ENCODE assay signal across 1 fruit fly cellular context in genomic region chr3R:25462642-25463317, dm6.
TF ChIP-seq lines count a peak whose summit lies in the region.

No protein-coding gene starts in this region.

TF ChIP-seq in whole organism, embryonic, 481 proteins besides CTCF, POLR2A, EP300 and RAD21 (continued from another document and continues in another):
- TF ChIP-seq CG9215 (GFP tag; IDR thresholded peaks at IDR 0.05; lab: Robert Waterston, UW), result no peak
- TF ChIP-seq CG32772 (GFP tag; IDR thresholded peaks at IDR 0.05; lab: Robert Waterston, UW), result peak; percentile 53; the same call in 1 of the 2 replicates
- TF ChIP-seq lilli (GFP tag; optimal IDR thresholded peaks at IDR 0.05; lab: Kevin White, UChicago), result peak; percentile 1
- TF ChIP-seq Optix (GFP tag; IDR thresholded peaks at IDR 0.05; lab: Robert Waterston, UW), result no peak
- peak; percentile 75 for TF ChIP-seq grn (GFP tag; optimal IDR thresholded peaks at IDR 0.05; lab: Kevin White, UChicago)
- TF ChIP-seq Awh (GFP tag; IDR thresholded peaks at IDR 0.05; lab: Robert Waterston, UW), result peak; percentile 55; the same call in 1 of the 2 replicates
- TF ChIP-seq her (GFP tag; optimal IDR thresholded peaks at IDR 0.05; lab: Kevin White, UChicago), result no peak
- no peak for TF ChIP-seq CG7745 (tag; optimal IDR thresholded peaks at IDR 0.05; lab: Kevin White, UChicago)
- no peak for TF ChIP-seq exex (tag; optimal IDR thresholded peaks at IDR 0.05; lab: Kevin White, UChicago)
- no peak; the same call in 1 of the 2 replicates for TF ChIP-seq CG43689 (GFP tag; IDR thresholded peaks at IDR 0.05; lab: Robert Waterston, UW)
- no peak for TF ChIP-seq CG42726 (GFP tag; IDR thresholded peaks at IDR 0.05; lab: Robert Waterston, UW; ENCODE audit: partially characterized antibody)
- no peak for TF ChIP-seq CG1603 (tag; optimal IDR thresholded peaks at IDR 0.05; lab: Kevin White, UChicago)
- TF ChIP-seq nerfin-2 (GFP tag; IDR thresholded peaks at IDR 0.05; lab: Robert Waterston, UW; ENCODE audit: partially characterized antibody), result no peak
- no peak for TF ChIP-seq Dfd (GFP tag; optimal IDR thresholded peaks at IDR 0.05; lab: Kevin White, UChicago)
- no peak for TF ChIP-seq salm (tag; optimal IDR thresholded peaks at IDR 0.05; lab: Kevin White, UChicago)
- TF ChIP-seq jing (GFP tag; optimal IDR thresholded peaks at IDR 0.05; lab: Kevin White, UChicago), result no peak
- no peak for TF ChIP-seq gsb-n (tag; optimal IDR thresholded peaks at IDR 0.05; lab: Kevin White, UChicago)
- TF ChIP-seq row (GFP tag; IDR thresholded peaks at IDR 0.05; lab: Robert Waterston, UW), result peak; percentile 73
- TF ChIP-seq CG17912 (GFP tag; optimal IDR thresholded peaks at IDR 0.05; lab: Kevin White, UChicago), result no peak
- no peak for TF ChIP-seq hth (optimal IDR thresholded peaks at IDR 0.05; lab: Kevin White, UChicago)
- peak; percentile 30 for TF ChIP-seq CG10979 (tag; optimal IDR thresholded peaks at IDR 0.05; lab: Kevin White, UChicago)
- TF ChIP-seq CG15696 (tag; optimal IDR thresholded peaks at IDR 0.05; lab: Kevin White, UChicago), result no peak
- TF ChIP-seq bowl (GFP tag; IDR thresholded peaks at IDR 0.05; lab: Robert Waterston, UW), result no peak
- peak; percentile 3 for TF ChIP-seq CG15011 (GFP tag; optimal IDR thresholded peaks at IDR 0.05; lab: Kevin White, UChicago)
- TF ChIP-seq CG3847 (GFP tag; IDR thresholded peaks at IDR 0.05; lab: Robert Waterston, UW), result peak; percentile 33; the same call in 1 of the 2 replicates
- TF ChIP-seq CG14860 (GFP tag; IDR thresholded peaks at IDR 0.05; lab: Robert Waterston, UW; ENCODE audit: partially characterized antibody), result no peak
- peak; percentile 15; the same call in 1 of the 2 replicates for TF ChIP-seq CG17328 (GFP tag; IDR thresholded peaks at IDR 0.05; lab: Robert Waterston, UW)
- TF ChIP-seq Lhr (GFP tag; optimal IDR thresholded peaks at IDR 0.05; lab: Kevin White, UChicago), result no peak
- TF ChIP-seq ewg (GFP tag; optimal IDR thresholded peaks at IDR 0.05; lab: Kevin White, UChicago), result no peak
- TF ChIP-seq hkb (optimal IDR thresholded peaks at IDR 0.05; lab: Kevin White, UChicago), result no peak
- TF ChIP-seq hkb (GFP tag; IDR thresholded peaks at IDR 0.05; lab: Robert Waterston, UW), result peak; percentile 41; the same call in 1 of the 2 replicates
- no peak; the same call in 2 of the 3 replicates for TF ChIP-seq Dbx (GFP tag; IDR thresholded peaks at IDR 0.05; lab: Robert Waterston, UW)
- no peak for TF ChIP-seq jigr1 (GFP tag; IDR thresholded peaks at IDR 0.05; lab: Robert Waterston, UW)
- TF ChIP-seq CoRest (tag; optimal IDR thresholded peaks at IDR 0.05; lab: Kevin White, UChicago), result peak; percentile 41
- TF ChIP-seq CG13287 (GFP tag; IDR thresholded peaks at IDR 0.05; lab: Robert Waterston, UW; ENCODE audit: partially characterized antibody), result no peak
- TF ChIP-seq sug (tag; optimal IDR thresholded peaks at IDR 0.05; lab: Kevin White, UChicago), result peak; percentile 12
- TF ChIP-seq CG18599 (GFP tag; optimal IDR thresholded peaks at IDR 0.05; lab: Kevin White, UChicago), result peak; percentile 49
- no peak for TF ChIP-seq bab2 (GFP tag; optimal IDR thresholded peaks at IDR 0.05; lab: Kevin White, UChicago)
- TF ChIP-seq Hr3 (GFP tag; optimal IDR thresholded peaks at IDR 0.05; lab: Kevin White, UChicago), result peak; percentile 0
- no peak for TF ChIP-seq CG7271 (tag; optimal IDR thresholded peaks at IDR 0.05; lab: Kevin White, UChicago)
- TF ChIP-seq D19A (tag; optimal IDR thresholded peaks at IDR 0.05; lab: Kevin White, UChicago), result peak; percentile 76
- TF ChIP-seq ttk (GFP tag; IDR thresholded peaks at IDR 0.05; lab: Robert Waterston, UW), result no peak
- peak; percentile 43 for TF ChIP-seq unpg (GFP tag; optimal IDR thresholded peaks at IDR 0.05; lab: Kevin White, UChicago)
- no peak for TF ChIP-seq CHES-1-like (GFP tag; optimal IDR thresholded peaks at IDR 0.05; lab: Kevin White, UChicago)
- peak; percentile 33 for TF ChIP-seq fd3F (GFP tag; optimal IDR thresholded peaks at IDR 0.05; lab: Kevin White, UChicago)
- TF ChIP-seq da (GFP tag; optimal IDR thresholded peaks at IDR 0.05; lab: Kevin White, UChicago), result no peak
- 0 out of 2 replicates have a peak, but pooled peaks have one; percentile 7 for TF ChIP-seq CG10321 (GFP tag; IDR thresholded peaks at IDR 0.05; lab: Robert Waterston, UW)
- no peak for TF ChIP-seq ac (GFP tag; optimal IDR thresholded peaks at IDR 0.05; lab: Kevin White, UChicago)
- TF ChIP-seq CG5180 (GFP tag; optimal IDR thresholded peaks at IDR 0.05; lab: Kevin White, UChicago), result no peak
- TF ChIP-seq CG6813 (GFP tag; optimal IDR thresholded peaks at IDR 0.05; lab: Kevin White, UChicago), result peak; percentile 27
- TF ChIP-seq CG4707 (GFP tag; optimal IDR thresholded peaks at IDR 0.05; lab: Kevin White, UChicago), result no peak
- TF ChIP-seq Chrac-16 (GFP tag; optimal IDR thresholded peaks at IDR 0.05; lab: Kevin White, UChicago), result no peak
- no peak for TF ChIP-seq BtbVII (GFP tag; optimal IDR thresholded peaks at IDR 0.05; lab: Kevin White, UChicago)
- TF ChIP-seq CG32532 (GFP tag; IDR thresholded peaks at IDR 0.05; lab: Robert Waterston, UW), result peak; percentile 83
- peak; percentile 7 for TF ChIP-seq Nf-YC (tag; optimal IDR thresholded peaks at IDR 0.05; lab: Kevin White, UChicago)
- TF ChIP-seq slp2 (GFP tag; optimal IDR thresholded peaks at IDR 0.05; lab: Kevin White, UChicago), result no peak
- no peak for TF ChIP-seq z (GFP tag; IDR thresholded peaks at IDR 0.05; lab: Robert Waterston, UW)
- TF ChIP-seq MTF-1 (GFP tag; optimal IDR thresholded peaks at IDR 0.05; lab: Kevin White, UChicago; ENCODE audit: borderline replicate concordance), result no peak
- TF ChIP-seq amos (GFP tag; IDR thresholded peaks at IDR 0.05; lab: Robert Waterston, UW; ENCODE audit: partially characterized antibody), result no peak
- TF ChIP-seq ranshi (GFP tag; IDR thresholded peaks at IDR 0.05; lab: Robert Waterston, UW), result 0 out of 2 replicates have a peak, but pooled peaks have one; percentile 19
- TF ChIP-seq fd96Cb (tag; optimal IDR thresholded peaks at IDR 0.05; lab: Kevin White, UChicago), result peak; percentile 7
- no peak for TF ChIP-seq Atf-2 (GFP tag; optimal IDR thresholded peaks at IDR 0.05; lab: Kevin White, UChicago)
- no peak for TF ChIP-seq Poxn (GFP tag; IDR thresholded peaks at IDR 0.05; lab: Robert Waterston, UW)
- TF ChIP-seq crol (GFP tag; IDR thresholded peaks at IDR 0.05; lab: Robert Waterston, UW), result no peak
- TF ChIP-seq ci (GFP tag; IDR thresholded peaks at IDR 0.05; lab: Robert Waterston, UW), result no peak
- TF ChIP-seq phol (tag; optimal IDR thresholded peaks at IDR 0.05; lab: Kevin White, UChicago), result peak; percentile 32
- no peak for TF ChIP-seq Stat92E (GFP tag; optimal IDR thresholded peaks at IDR 0.05; lab: Kevin White, UChicago)
- TF ChIP-seq danr (GFP tag; IDR thresholded peaks at IDR 0.05; lab: Robert Waterston, UW), result no peak; the same call in 1 of the 2 replicates
- TF ChIP-seq wor (GFP tag; IDR thresholded peaks at IDR 0.05; lab: Robert Waterston, UW), result no peak
- TF ChIP-seq C15 (GFP tag; IDR thresholded peaks at IDR 0.05; lab: Robert Waterston, UW), result 0 out of 3 replicates have a peak, but pooled peaks have one; percentile 28
- no peak for TF ChIP-seq odd (GFP tag; optimal IDR thresholded peaks at IDR 0.05; lab: Kevin White, UChicago)
- no peak for TF ChIP-seq CG34224 (GFP tag; IDR thresholded peaks at IDR 0.05; lab: Robert Waterston, UW; ENCODE audit: partially characterized antibody)
- peak; percentile 36 for TF ChIP-seq Blimp-1 (GFP tag; optimal IDR thresholded peaks at IDR 0.05; lab: Kevin White, UChicago)
- no peak for TF ChIP-seq tio (GFP tag; optimal IDR thresholded peaks at IDR 0.05; lab: Kevin White, UChicago)
- peak; percentile 51 for TF ChIP-seq Aef1 (GFP tag; IDR thresholded peaks at IDR 0.05; lab: Robert Waterston, UW)
- TF ChIP-seq CG7357 (GFP tag; IDR thresholded peaks at IDR 0.05; lab: Robert Waterston, UW), result no peak
- TF ChIP-seq CG8388 (GFP tag; optimal IDR thresholded peaks at IDR 0.05; lab: Kevin White, UChicago), result peak; percentile 5
- no peak for TF ChIP-seq Camta (GFP tag; optimal IDR thresholded peaks at IDR 0.05; lab: Kevin White, UChicago)
- no peak for TF ChIP-seq fru (optimal IDR thresholded peaks at IDR 0.05; lab: Kevin White, UChicago)
- no peak for TF ChIP-seq CG16779 (GFP tag; IDR thresholded peaks at IDR 0.05; lab: Robert Waterston, UW)
- TF ChIP-seq CG4328 (GFP tag; optimal IDR thresholded peaks at IDR 0.05; lab: Kevin White, UChicago), result no peak
- no peak for TF ChIP-seq hb (GFP tag; IDR thresholded peaks at IDR 0.05; lab: Robert Waterston, UW; ENCODE audit: partially characterized antibody)
- TF ChIP-seq CG34422 (GFP tag; IDR thresholded peaks at IDR 0.05; lab: Robert Waterston, UW), result no peak
- peak; percentile 11 for TF ChIP-seq CG9817 (tag; optimal IDR thresholded peaks at IDR 0.05; lab: Kevin White, UChicago)
- no peak for TF ChIP-seq bbx (GFP tag; IDR thresholded peaks at IDR 0.05; lab: Robert Waterston, UW; ENCODE audit: partially characterized antibody)
- no peak for TF ChIP-seq CG10654 (GFP tag; optimal IDR thresholded peaks at IDR 0.05; lab: Kevin White, UChicago)
- peak; percentile 67 for TF ChIP-seq CG2712 (tag; optimal IDR thresholded peaks at IDR 0.05; lab: Kevin White, UChicago)
- no peak for TF ChIP-seq CG31365 (tag; optimal IDR thresholded peaks at IDR 0.05; lab: Kevin White, UChicago)
- no peak for TF ChIP-seq repo (GFP tag; optimal IDR thresholded peaks at IDR 0.05; lab: Kevin White, UChicago)
- TF ChIP-seq CG10431 (GFP tag; optimal IDR thresholded peaks at IDR 0.05; lab: Kevin White, UChicago), result no peak
- no peak for TF ChIP-seq Hr39 (optimal IDR thresholded peaks at IDR 0.05; lab: Kevin White, UChicago)
- no peak for TF ChIP-seq CG14710 (tag; optimal IDR thresholded peaks at IDR 0.05; lab: Kevin White, UChicago)
- no peak for TF ChIP-seq Neu2 (GFP tag; optimal IDR thresholded peaks at IDR 0.05; lab: Kevin White, UChicago; ENCODE audit: borderline replicate concordance)
- peak; percentile 21 for TF ChIP-seq Xbp1 (GFP tag; optimal IDR thresholded peaks at IDR 0.05; lab: Kevin White, UChicago)
- TF ChIP-seq CG2120 (GFP tag; optimal IDR thresholded peaks at IDR 0.05; lab: Kevin White, UChicago), result peak; percentile 48
- TF ChIP-seq Dip2 (GFP tag; IDR thresholded peaks at IDR 0.05; lab: Robert Waterston, UW), result no peak
- peak; percentile 81 for TF ChIP-seq chinmo (GFP tag; IDR thresholded peaks at IDR 0.05; lab: Robert Waterston, UW; ENCODE audit: partially characterized antibody)
- no peak for TF ChIP-seq kah (GFP tag; optimal IDR thresholded peaks at IDR 0.05; lab: Kevin White, UChicago)
- peak; percentile 63; the same call in 2 of the 3 replicates for TF ChIP-seq tgo (GFP tag; IDR thresholded peaks at IDR 0.05; lab: Robert Waterston, UW)
- TF ChIP-seq chif (GFP tag; optimal IDR thresholded peaks at IDR 0.05; lab: Kevin White, UChicago), result no peak
- no peak for TF ChIP-seq Dad (GFP tag; optimal IDR thresholded peaks at IDR 0.05; lab: Kevin White, UChicago)
- TF ChIP-seq CG2889 (GFP tag; IDR thresholded peaks at IDR 0.05; lab: Robert Waterston, UW), result no peak
- peak; percentile 60 for TF ChIP-seq dmrt99B (tag; optimal IDR thresholded peaks at IDR 0.05; lab: Kevin White, UChicago)
- 0 out of 2 replicates have a peak, but pooled peaks have one; percentile 19 for TF ChIP-seq CG31224 (GFP tag; IDR thresholded peaks at IDR 0.05; lab: Robert Waterston, UW)
- TF ChIP-seq CG10543 (GFP tag; optimal IDR thresholded peaks at IDR 0.05; lab: Kevin White, UChicago), result no peak
- TF ChIP-seq CG3838 (GFP tag; optimal IDR thresholded peaks at IDR 0.05; lab: Kevin White, UChicago), result no peak
- TF ChIP-seq CG12299 (tag; optimal IDR thresholded peaks at IDR 0.05; lab: Kevin White, UChicago), result no peak
- TF ChIP-seq CG1792 (GFP tag; optimal IDR thresholded peaks at IDR 0.05; lab: Kevin White, UChicago), result no peak
- TF ChIP-seq HmgD (GFP tag; optimal IDR thresholded peaks at IDR 0.05; lab: Kevin White, UChicago), result no peak
- TF ChIP-seq gem (tag; optimal IDR thresholded peaks at IDR 0.05; lab: Kevin White, UChicago), result peak; percentile 71
- peak; percentile 42 for TF ChIP-seq tap (tag; optimal IDR thresholded peaks at IDR 0.05; lab: Kevin White, UChicago)
- TF ChIP-seq Ets65A (GFP tag; lab: Kevin White, UChicago), result no peak
- peak; percentile 20 for TF ChIP-seq Oli (tag; optimal IDR thresholded peaks at IDR 0.05; lab: Kevin White, UChicago)
- no peak for TF ChIP-seq CG8478 (optimal IDR thresholded peaks at IDR 0.05; lab: Kevin White, UChicago)
- TF ChIP-seq CG32767 (GFP tag; IDR thresholded peaks at IDR 0.05; lab: Robert Waterston, UW), result no peak
- no peak for TF ChIP-seq MESR4 (GFP tag; optimal IDR thresholded peaks at IDR 0.05; lab: Kevin White, UChicago)
- TF ChIP-seq CG7786 (GFP tag; optimal IDR thresholded peaks at IDR 0.05; lab: Kevin White, UChicago), result no peak
- peak; percentile 76 for TF ChIP-seq CG15269 (tag; optimal IDR thresholded peaks at IDR 0.05; lab: Kevin White, UChicago)
- TF ChIP-seq CG6689 (GFP tag; IDR thresholded peaks at IDR 0.05; lab: Robert Waterston, UW), result peak; percentile 55
- no peak for TF ChIP-seq Hr78 (GFP tag; optimal IDR thresholded peaks at IDR 0.05; lab: Kevin White, UChicago)
- TF ChIP-seq shn (GFP tag; optimal IDR thresholded peaks at IDR 0.05; lab: Kevin White, UChicago), result no peak
- no peak for TF ChIP-seq CG6791 (GFP tag; IDR thresholded peaks at IDR 0.05; lab: Robert Waterston, UW; ENCODE audit: partially characterized antibody)
- peak; percentile 8 for TF ChIP-seq CG12219 (GFP tag; optimal IDR thresholded peaks at IDR 0.05; lab: Kevin White, UChicago)
- no peak for TF ChIP-seq pzg (GFP tag; optimal IDR thresholded peaks at IDR 0.05; lab: Kevin White, UChicago)
- no peak for TF ChIP-seq Myb (GFP tag; optimal IDR thresholded peaks at IDR 0.05; lab: Kevin White, UChicago)
- no peak for TF ChIP-seq Usf (GFP tag; optimal IDR thresholded peaks at IDR 0.05; lab: Kevin White, UChicago)
- TF ChIP-seq az2 (GFP tag; optimal IDR thresholded peaks at IDR 0.05; lab: Kevin White, UChicago), result no peak
- no peak for TF ChIP-seq Lpt (GFP tag; optimal IDR thresholded peaks at IDR 0.05; lab: Kevin White, UChicago)
- no peak for TF ChIP-seq mirr (GFP tag; optimal IDR thresholded peaks at IDR 0.05; lab: Kevin White, UChicago)
- TF ChIP-seq CG13775 (GFP tag; optimal IDR thresholded peaks at IDR 0.05; lab: Kevin White, UChicago), result peak; percentile 7
- TF ChIP-seq CG31388 (GFP tag; optimal IDR thresholded peaks at IDR 0.05; lab: Kevin White, UChicago), result no peak
- no peak for TF ChIP-seq Dref (GFP tag; IDR thresholded peaks at IDR 0.05; lab: Robert Waterston, UW)
- no peak for TF ChIP-seq CG8765 (GFP tag; IDR thresholded peaks at IDR 0.05; lab: Robert Waterston, UW)
- TF ChIP-seq HLH54F (GFP tag; optimal IDR thresholded peaks at IDR 0.05; lab: Kevin White, UChicago), result no peak
